Fruit fly (Drosophila melanogaster) whole organism: ENCODE measurements around the gene CG13390.

Source experiments
- Dll ChIP-seq: fragments of >200 bp; optimal IDR thresholded peaks from 2 replicates; lab custom pipeline; 2017
- pan ChIP-seq: fragments of >200 bp; optimal IDR thresholded peaks from 2 replicates; lab custom pipeline; 2017
- psq ChIP-seq: fragments of >200 bp; optimal IDR thresholded peaks from 2 replicates; lab custom pipeline; 2017
- usp ChIP-seq: fragments of >200 bp; optimal IDR thresholded peaks from 2 replicates; lab custom pipeline; 2017; ENCODE audit warnings: missing biosample characterization, missing genetic modification characterization, mixed read lengths

dm6 chr2L:8351333-8351732, 25.3 kb downstream of the CG13390 start:
- TF ChIP-seq psq (no peak), usp (GFP tag; lab: Kevin White, UChicago) (no peak), pan (lab: Kevin White, UChicago) (no peak), Dll (lab: Kevin White, UChicago) (no peak)
